Worm (Caenorhabditis elegans): ENCODE data around the gene F32D8.2.

The F32D8.2 gene

ce11 chrV:10862457-10863097 lies 21.0 kb upstream of the F32D8.2 start:
- no peak for TF ChIP-seq him-1 (tag; optimal IDR thresholded peaks at IDR 0.05)
- no peak for TF ChIP-seq dao-5 (tag; optimal IDR thresholded peaks at IDR 0.05)
- TF ChIP-seq W03F9.2 (tag; optimal IDR thresholded peaks at IDR 0.05), result no peak

ce11 chrV:10865599-10865998 lies 18.0 kb upstream of the F32D8.2 start, which contains the start of gene saeg-1:
Gene saeg-1, minus strand, starts transcription at chrV:10865699.
- no peak for TF ChIP-seq W03F9.2 (tag; optimal IDR thresholded peaks at IDR 0.05)
- TF ChIP-seq dao-5 (tag; optimal IDR thresholded peaks at IDR 0.05), result no peak
- TF ChIP-seq him-1 (tag; optimal IDR thresholded peaks at IDR 0.05), result no peak

ce11 chrV:10867586-10867985 lies 16.0 kb upstream of the F32D8.2 start:
- TF ChIP-seq dao-5 (tag; optimal IDR thresholded peaks at IDR 0.05), result no peak
- TF ChIP-seq W03F9.2 (tag; optimal IDR thresholded peaks at IDR 0.05), result no peak
- TF ChIP-seq him-1 (tag; optimal IDR thresholded peaks at IDR 0.05), result no peak

- TF ChIP-seq him-1 (tag; optimal IDR thresholded peaks at IDR 0.05) (no peak), dao-5 (tag; optimal IDR thresholded peaks at IDR 0.05) (no peak), W03F9.2 (tag; optimal IDR thresholded peaks at IDR 0.05) (no peak)
These were observed 13.5 kb upstream of the F32D8.2 start for ce11 chrV:10870050-10870449.

ce11 chrV:10871457-10871861 lies 12.1 kb upstream of the F32D8.2 start:
- TF ChIP-seq him-1 (tag; optimal IDR thresholded peaks at IDR 0.05) (peak; percentile 88), W03F9.2 (tag; optimal IDR thresholded peaks at IDR 0.05) (peak; percentile 25), dao-5 (tag; optimal IDR thresholded peaks at IDR 0.05) (no peak)

ce11 chrV:10873190-10873589 lies 10.4 kb upstream of the F32D8.2 start:
- no peak for TF ChIP-seq W03F9.2 (tag; optimal IDR thresholded peaks at IDR 0.05)
- TF ChIP-seq him-1 (tag; optimal IDR thresholded peaks at IDR 0.05), result no peak
- TF ChIP-seq dao-5 (tag; optimal IDR thresholded peaks at IDR 0.05), result no peak

ce11 chrV:10874938-10875599 lies 8.5 kb upstream of the F32D8.2 start:
- TF ChIP-seq dao-5 (tag; optimal IDR thresholded peaks at IDR 0.05) (no peak), W03F9.2 (tag; optimal IDR thresholded peaks at IDR 0.05) (no peak), him-1 (tag; optimal IDR thresholded peaks at IDR 0.05) (no peak)

- no peak for TF ChIP-seq dao-5 (tag; optimal IDR thresholded peaks at IDR 0.05)
These were observed 7.1 kb upstream of the F32D8.2 start for ce11 chrV:10876512-10876911.

- TF ChIP-seq dao-5 (tag; optimal IDR thresholded peaks at IDR 0.05), result no peak
- TF ChIP-seq W03F9.2 (tag; optimal IDR thresholded peaks at IDR 0.05), result no peak
- TF ChIP-seq him-1 (tag; optimal IDR thresholded peaks at IDR 0.05), result no peak
These were observed 5.6 kb upstream of the F32D8.2 start for ce11 chrV:10877808-10878600.

ce11 chrV:10880138-10880882 lies 3.3 kb upstream of the F32D8.2 start, which contains the start of gene F32D8.1:
Gene F32D8.1, plus strand, starts transcription at chrV:10880832.
- TF ChIP-seq him-1 (tag; optimal IDR thresholded peaks at IDR 0.05) (no peak), dao-5 (tag; optimal IDR thresholded peaks at IDR 0.05) (no peak), W03F9.2 (tag; optimal IDR thresholded peaks at IDR 0.05) (no peak)

ce11 chrV:10886405-10886887 lies 2.9 kb downstream of the F32D8.2 start, which contains the start of gene F32D8.3:
Gene F32D8.3, plus strand, starts transcription at chrV:10886837.
- no peak for TF ChIP-seq dao-5 (tag; optimal IDR thresholded peaks at IDR 0.05)

- TF ChIP-seq him-1 (tag; optimal IDR thresholded peaks at IDR 0.05) (no peak), dao-5 (tag; optimal IDR thresholded peaks at IDR 0.05) (no peak)
These were observed 4.0 kb downstream of the F32D8.2 start for ce11 chrV:10887564-10887963.

ce11 chrV:10888153-10888552 lies 4.6 kb downstream of the F32D8.2 start:
- TF ChIP-seq him-1 (tag; optimal IDR thresholded peaks at IDR 0.05) (no peak), dao-5 (tag; optimal IDR thresholded peaks at IDR 0.05) (no peak), W03F9.2 (tag; optimal IDR thresholded peaks at IDR 0.05) (no peak)

Data from whole organism, L4/young adult.